Worm (Caenorhabditis elegans): ENCODE results near the gene W06D11.2.

Gene W06D11.2

DNA sequence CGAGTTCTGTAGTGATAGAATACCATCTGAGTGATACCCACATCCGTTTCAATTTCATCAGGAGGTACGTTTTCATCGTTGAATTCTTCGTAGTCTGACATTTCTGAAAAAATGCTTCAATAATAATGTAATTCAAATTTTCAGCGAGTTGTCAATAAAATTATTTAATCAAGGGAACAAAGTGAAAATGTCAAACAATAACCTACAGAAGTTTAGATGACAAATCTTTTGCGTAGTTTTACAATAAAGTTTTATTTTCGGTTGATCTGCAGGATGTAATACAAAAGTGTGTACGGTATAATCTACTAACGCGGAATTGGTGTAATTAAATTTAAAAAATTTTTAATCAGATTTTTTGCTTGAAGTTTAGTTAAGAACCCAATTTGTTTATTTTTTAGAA, 8.3 kb downstream of the W06D11.2 start, which contains the start of gene C04B4.5:
C04B4.5 (minus strand) TSS at position 101 of the 400 bp plus-strand sequence.
- TF ChIP-seq egl-13 (tag; optimal IDR thresholded peaks at IDR 0.05) (no peak), lsy-2 (tag; optimal IDR thresholded peaks at IDR 0.05) (no peak), vab-15 (tag; optimal IDR thresholded peaks at IDR 0.05) (no peak), ceh-88 (GFP tag; IDR thresholded peaks at IDR 0.05) (no peak), zag-1 (tag; optimal IDR thresholded peaks at IDR 0.05) (no peak), mdl-1 (tag; optimal IDR thresholded peaks at IDR 0.05) (no peak), swsn-7 (tag; optimal IDR thresholded peaks at IDR 0.05) (no peak), fos-1 (tag; optimal IDR thresholded peaks at IDR 0.05) (no peak)

DNA sequence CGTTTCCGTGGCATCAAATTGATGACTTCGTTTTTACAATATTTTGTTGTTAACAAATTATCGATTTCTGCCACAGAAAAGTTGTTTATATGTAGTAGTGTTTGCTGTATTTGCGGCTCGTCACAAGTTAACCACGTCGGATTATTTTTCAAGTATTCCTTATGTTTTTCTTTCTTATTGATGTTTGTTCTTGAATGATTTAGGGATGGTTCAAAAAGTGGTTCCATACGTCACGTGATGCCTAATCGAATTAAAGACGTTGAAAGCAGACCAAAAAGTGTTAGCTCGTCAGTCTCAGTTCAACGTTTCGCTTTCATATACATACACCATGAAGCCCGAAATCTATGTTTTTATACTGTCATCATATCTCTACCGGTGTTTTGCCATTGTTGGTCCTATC, 11.0 kb downstream of the W06D11.2 start, which contains the start of gene lips-2:
lips-2 (plus strand) TSS at position 301 of the 400 bp plus-strand sequence.
- TF ChIP-seq sptf-1 (tag; optimal IDR thresholded peaks at IDR 0.05) (no peak), lin-14 (GFP tag; optimal IDR thresholded peaks at IDR 0.05) (no peak), dpl-1 (GFP tag; optimal IDR thresholded peaks at IDR 0.05) (no peak), elt-3 (tag; optimal IDR thresholded peaks at IDR 0.05) (no peak), mef-2 (tag; optimal IDR thresholded peaks at IDR 0.05) (no peak)

DNA sequence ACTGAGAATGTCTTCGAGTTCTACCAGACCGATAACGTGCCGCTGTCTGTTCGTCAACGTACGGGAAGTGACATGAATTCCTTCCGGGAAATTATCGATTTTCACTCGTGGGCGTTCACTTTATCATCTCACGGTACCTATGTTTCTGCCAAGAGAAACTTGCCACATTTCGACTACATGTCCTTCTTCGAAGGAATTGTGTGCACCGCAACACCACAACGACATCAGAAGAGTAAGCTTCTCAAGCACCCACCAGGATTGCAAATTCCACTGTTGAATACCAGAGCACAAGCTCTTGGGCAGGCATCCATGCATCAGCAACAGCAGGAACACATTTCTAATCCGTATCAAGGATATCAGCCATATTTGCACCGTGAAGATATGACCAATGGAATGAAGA, 12.4 kb downstream of the W06D11.2 start:
- no peak for TF ChIP-seq xbp-1 (tag; optimal IDR thresholded peaks at IDR 0.05)
- no peak for TF ChIP-seq lsy-2 (tag; optimal IDR thresholded peaks at IDR 0.05)
- TF ChIP-seq unc-98 (GFP tag; IDR thresholded peaks at IDR 0.05), result no peak
- no peak for TF ChIP-seq tlp-1 (tag; optimal IDR thresholded peaks at IDR 0.05)
- TF ChIP-seq skn-1 (tag; optimal IDR thresholded peaks at IDR 0.05), result no peak
- TF ChIP-seq sup-37 (GFP tag; optimal IDR thresholded peaks at IDR 0.05), result no peak
- no peak for TF ChIP-seq unc-86 (tag; optimal IDR thresholded peaks at IDR 0.05)
- no peak for TF ChIP-seq nhr-19 (GFP tag; conservative IDR thresholded peaks at IDR 0.05)

DNA sequence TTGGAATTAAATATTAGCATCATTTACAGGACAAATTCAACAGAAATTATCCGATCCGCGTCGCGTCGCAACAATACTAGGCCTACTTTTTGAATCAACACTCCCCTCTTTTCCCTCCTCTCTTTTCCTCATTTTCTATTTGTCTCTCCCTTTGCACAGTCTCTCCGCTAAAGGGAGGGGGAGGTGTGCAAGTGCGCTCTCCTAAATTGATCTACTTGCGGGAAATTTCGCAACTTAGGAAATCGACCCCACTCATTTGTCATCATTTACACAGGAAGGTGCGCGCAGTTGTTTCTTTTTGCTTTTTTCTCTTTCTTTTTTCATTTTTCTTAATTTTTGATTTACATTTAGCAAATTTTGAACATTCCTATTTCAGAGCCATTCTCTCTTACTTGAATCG, 13.6 kb downstream of the W06D11.2 start, which contains the start of gene C04B4.2:
C04B4.2 (plus strand) TSS at position 371 of the 400 bp plus-strand sequence.
- TF ChIP-seq aly-2 (tag; optimal IDR thresholded peaks at IDR 0.05), result no peak
- no peak for TF ChIP-seq ces-1 (GFP tag; optimal IDR thresholded peaks at IDR 0.05)
- no peak for TF ChIP-seq aha-1 (tag; optimal IDR thresholded peaks at IDR 0.05)
- no peak for TF ChIP-seq ceh-8 (GFP tag; optimal IDR thresholded peaks at IDR 0.05)
- no peak for TF ChIP-seq pax-3 (tag; optimal IDR thresholded peaks at IDR 0.05)
- no peak for TF ChIP-seq sup-37 (GFP tag; optimal IDR thresholded peaks at IDR 0.05)
- no peak for TF ChIP-seq ztf-4 (tag; optimal IDR thresholded peaks at IDR 0.05)
- TF ChIP-seq lin-35 (GFP tag; optimal IDR thresholded peaks at IDR 0.05), result no peak
- TF ChIP-seq nhr-28 (tag; optimal IDR thresholded peaks at IDR 0.05), result no peak
- no peak for TF ChIP-seq blmp-1 (tag; optimal IDR thresholded peaks at IDR 0.05)
- TF ChIP-seq ztf-11 (tag; optimal IDR thresholded peaks at IDR 0.05), result no peak
- no peak for TF ChIP-seq egl-27 (tag; optimal IDR thresholded peaks at IDR 0.05)
- no peak for TF ChIP-seq ets-5 (GFP tag; IDR thresholded peaks at IDR 0.05)
- no peak for TF ChIP-seq nhr-19 (GFP tag; conservative IDR thresholded peaks at IDR 0.05)
- TF ChIP-seq ceh-88 (GFP tag; IDR thresholded peaks at IDR 0.05), result no peak
- TF ChIP-seq jun-1 (tag; optimal IDR thresholded peaks at IDR 0.05), result no peak
- TF ChIP-seq sptf-1 (tag; optimal IDR thresholded peaks at IDR 0.05), result no peak

DNA sequence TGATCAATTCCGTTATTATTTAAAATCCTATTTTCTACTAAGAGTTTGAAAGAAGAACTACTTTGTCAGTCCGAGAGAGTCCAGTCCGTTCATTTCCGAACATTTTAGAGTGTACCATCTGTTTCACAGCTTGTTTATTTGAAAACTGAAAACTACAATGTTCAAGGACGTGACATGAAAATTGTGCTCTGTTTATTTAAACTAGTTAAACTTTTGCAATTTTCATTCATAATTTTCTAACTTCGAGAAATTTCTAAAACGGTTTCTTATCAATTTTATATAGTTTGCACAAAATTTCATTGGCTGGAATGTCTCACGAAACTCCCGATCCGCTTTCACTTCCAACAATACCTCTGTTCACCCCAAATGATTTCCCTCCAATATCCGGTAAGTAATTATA, 16.1 kb downstream of the W06D11.2 start, which contains the start of gene C04B4.1:
C04B4.1 (plus strand) TSS at position 301 of the 400 bp plus-strand sequence.
- TF ChIP-seq lir-3 (tag; optimal IDR thresholded peaks at IDR 0.05; ENCODE audit: poor library complexity), result no peak
- TF ChIP-seq nhr-76 (tag; optimal IDR thresholded peaks at IDR 0.05), result no peak
- no peak for TF ChIP-seq mef-2 (tag; optimal IDR thresholded peaks at IDR 0.05)
- TF ChIP-seq nhr-20 (tag; optimal IDR thresholded peaks at IDR 0.05), result no peak
- TF ChIP-seq egl-27 (tag; optimal IDR thresholded peaks at IDR 0.05), result no peak
- no peak for TF ChIP-seq C34B4.2 (tag; optimal IDR thresholded peaks at IDR 0.05)
- TF ChIP-seq xbp-1 (tag; optimal IDR thresholded peaks at IDR 0.05), result no peak
- no peak for TF ChIP-seq Y116A8C.19 (tag; optimal IDR thresholded peaks at IDR 0.05; ENCODE audit: borderline replicate concordance)
- TF ChIP-seq ceh-88 (GFP tag; IDR thresholded peaks at IDR 0.05), result no peak
- TF ChIP-seq ceh-82 (tag; optimal IDR thresholded peaks at IDR 0.05), result no peak
- no peak for TF ChIP-seq nhr-19 (GFP tag; conservative IDR thresholded peaks at IDR 0.05)
- no peak for TF ChIP-seq fkh-4 (tag; optimal IDR thresholded peaks at IDR 0.05; ENCODE audit: borderline replicate concordance)
- no peak for TF ChIP-seq snpc-4 (tag; optimal IDR thresholded peaks at IDR 0.05)
- TF ChIP-seq nhr-77 (tag; optimal IDR thresholded peaks at IDR 0.05), result no peak
- no peak for TF ChIP-seq lin-15B (tag; optimal IDR thresholded peaks at IDR 0.05)
- TF ChIP-seq aly-2 (tag; optimal IDR thresholded peaks at IDR 0.05), result no peak
- TF ChIP-seq fkh-10 (GFP tag; optimal IDR thresholded peaks at IDR 0.05), result no peak
- TF ChIP-seq zag-1 (tag; optimal IDR thresholded peaks at IDR 0.05), result no peak
- TF ChIP-seq rnt-1 (tag; optimal IDR thresholded peaks at IDR 0.05), result no peak
- no peak for TF ChIP-seq nhr-71 (tag; optimal IDR thresholded peaks at IDR 0.05)
